Fruit fly (Drosophila melanogaster): ENCODE data around the gene Chc.

Gene Chc

DNA sequence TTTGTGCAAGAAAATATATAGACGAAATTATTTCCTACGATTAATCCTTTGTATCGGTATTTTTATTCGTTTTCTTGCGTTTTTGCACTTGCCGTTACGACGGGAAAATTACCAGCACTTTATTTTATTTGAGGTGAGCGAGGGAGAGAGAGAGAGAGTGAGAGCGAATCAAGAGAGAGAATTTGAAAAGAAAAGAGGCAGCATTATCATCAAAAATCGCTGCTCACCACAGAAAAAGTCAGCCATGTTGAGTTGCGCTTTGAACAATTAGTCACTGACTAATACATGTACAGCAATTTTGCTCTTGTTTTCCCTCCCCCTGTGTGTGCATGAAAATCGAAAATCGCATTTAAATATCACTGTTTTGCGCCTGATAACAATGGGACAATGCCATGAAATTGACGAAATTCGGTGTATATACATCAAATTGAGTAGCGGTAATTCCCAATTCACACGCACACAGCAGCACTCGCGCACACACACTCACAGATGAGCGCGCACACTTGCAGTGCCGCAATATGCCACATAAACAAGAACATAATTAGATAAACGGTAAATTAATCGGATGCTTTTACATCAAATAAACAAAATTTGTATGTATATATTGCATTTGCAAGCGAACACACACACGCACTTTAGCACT lies 575 bp downstream of the Chc start:
- no peak for TF ChIP-seq CG34367 (tag; optimal IDR thresholded peaks at IDR 0.05)
- TF ChIP-seq CG32121 (GFP tag; IDR thresholded peaks at IDR 0.05), result no peak
- TF ChIP-seq CG9948 (tag; optimal IDR thresholded peaks at IDR 0.05), result no peak
- TF ChIP-seq Ets98B (GFP tag; IDR thresholded peaks at IDR 0.05), result peak; percentile 48; the same call in 1 of the 2 replicates
- TF ChIP-seq CG4496 (GFP tag; IDR thresholded peaks at IDR 0.05), result 0 out of 3 replicates have a peak, but pooled peaks have one; percentile 13
- peak; percentile 58; the same call in 1 of the 2 replicates for TF ChIP-seq CG12605 (GFP tag; IDR thresholded peaks at IDR 0.05)
- TF ChIP-seq gl (tag; optimal IDR thresholded peaks at IDR 0.05), result peak; percentile 1

DNA sequence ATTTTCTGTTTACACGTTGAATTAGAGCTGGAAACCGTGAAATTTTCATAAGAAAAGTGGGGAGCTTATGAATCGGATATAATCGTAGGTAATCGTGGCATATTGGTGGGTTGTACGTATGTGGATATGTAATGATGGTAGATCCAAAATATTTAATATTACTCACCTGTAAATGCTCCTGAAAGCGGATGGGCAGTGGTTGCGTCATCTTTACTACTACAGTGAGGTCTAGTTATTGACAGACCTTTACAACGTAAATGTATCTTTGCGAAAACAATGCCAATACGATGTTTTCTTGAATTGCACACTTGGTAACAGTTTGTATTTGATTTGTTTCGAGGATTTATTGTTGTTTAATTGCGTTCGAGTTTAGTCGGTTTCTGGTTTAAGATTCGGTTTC lies 1.3 kb downstream of the Chc start:
- TF ChIP-seq D1 (tag; optimal IDR thresholded peaks at IDR 0.05) (no peak), EcR (GFP tag; optimal IDR thresholded peaks at IDR 0.05) (no peak), CG8301 (tag; optimal IDR thresholded peaks at IDR 0.05) (no peak), CG32121 (GFP tag; IDR thresholded peaks at IDR 0.05) (no peak), CG15710 (tag; optimal IDR thresholded peaks at IDR 0.05) (no peak), CG9948 (tag; optimal IDR thresholded peaks at IDR 0.05) (no peak), CG10348 (GFP tag; IDR thresholded peaks at IDR 0.05) (no peak), CG12605 (GFP tag; IDR thresholded peaks at IDR 0.05) (no peak), Pif1A (GFP tag; optimal IDR thresholded peaks at IDR 0.05) (no peak), CG4496 (GFP tag; IDR thresholded peaks at IDR 0.05) (no peak), CG8159 (tag; optimal IDR thresholded peaks at IDR 0.05) (no peak), CG13204 (GFP tag; optimal IDR thresholded peaks at IDR 0.05) (no peak), CG14655 (GFP tag; optimal IDR thresholded peaks at IDR 0.05) (no peak), Snoo (tag; optimal IDR thresholded peaks at IDR 0.05) (no peak), CG34367 (tag; optimal IDR thresholded peaks at IDR 0.05) (no peak), gl (tag; optimal IDR thresholded peaks at IDR 0.05) (no peak), Ets98B (GFP tag; IDR thresholded peaks at IDR 0.05) (no peak), fd96Ca (GFP tag; IDR thresholded peaks at IDR 0.05) (no peak)

DNA sequence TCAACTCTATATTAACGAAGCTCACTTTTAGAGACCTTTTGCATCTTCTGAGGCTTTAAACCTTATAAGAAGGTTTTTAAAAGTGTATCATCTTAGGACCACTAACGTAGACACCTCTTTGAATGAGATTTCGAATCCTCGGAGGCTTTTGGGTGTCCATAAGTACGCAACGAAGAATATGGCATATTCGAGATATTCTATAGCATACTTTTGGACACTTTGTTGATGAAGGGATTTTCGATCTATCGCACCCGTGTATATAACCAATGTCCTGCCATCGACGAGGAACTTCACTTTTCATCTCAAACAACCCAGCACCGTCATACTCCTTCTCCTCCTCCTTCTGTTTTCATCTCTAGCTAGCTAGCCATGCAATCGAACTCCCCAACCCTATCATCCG lies 12.9 kb downstream of the Chc start:
- TF ChIP-seq CG14655 (GFP tag; optimal IDR thresholded peaks at IDR 0.05), result no peak
- no peak for TF ChIP-seq CG8159 (tag; optimal IDR thresholded peaks at IDR 0.05)
- TF ChIP-seq CG4496 (GFP tag; IDR thresholded peaks at IDR 0.05), result no peak
- TF ChIP-seq Ets98B (GFP tag; IDR thresholded peaks at IDR 0.05), result no peak
- TF ChIP-seq EcR (GFP tag; optimal IDR thresholded peaks at IDR 0.05), result no peak
- no peak for TF ChIP-seq CG15710 (tag; optimal IDR thresholded peaks at IDR 0.05)
- no peak for TF ChIP-seq Pif1B (GFP tag; optimal IDR thresholded peaks at IDR 0.05)
- no peak for TF ChIP-seq Pif1A (GFP tag; optimal IDR thresholded peaks at IDR 0.05)
- TF ChIP-seq CG12605 (GFP tag; IDR thresholded peaks at IDR 0.05), result no peak
- no peak for TF ChIP-seq CG9948 (tag; optimal IDR thresholded peaks at IDR 0.05)

DNA sequence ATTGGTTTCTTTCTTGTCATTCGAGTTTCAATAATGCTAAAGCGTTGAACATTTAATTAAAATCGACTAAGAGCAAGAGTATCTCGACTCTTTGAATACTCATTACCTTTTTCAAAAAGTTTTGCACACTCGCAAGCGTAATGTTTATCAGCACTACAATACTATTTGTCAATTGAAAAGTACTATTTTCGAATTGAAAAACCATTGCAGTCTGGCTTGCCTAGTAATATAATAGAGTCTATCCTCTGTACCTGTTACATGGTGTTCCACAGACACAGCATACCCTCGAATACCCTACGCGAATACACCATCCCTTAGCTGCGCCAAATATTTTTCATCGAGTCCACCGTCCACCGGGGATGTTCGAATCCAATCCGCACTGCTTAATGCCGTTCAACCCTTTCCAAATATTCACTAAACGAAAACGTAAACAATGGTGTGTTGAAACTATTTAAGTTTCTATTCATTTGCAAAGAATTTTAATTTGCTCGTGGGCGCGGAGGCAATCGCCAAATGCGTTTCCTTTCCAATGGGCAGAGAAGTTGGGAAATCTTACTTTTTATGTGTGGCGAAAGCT lies 16.6 kb downstream of the Chc start:
- TF ChIP-seq CG15710 (tag; optimal IDR thresholded peaks at IDR 0.05), result no peak
- no peak for TF ChIP-seq Pif1A (GFP tag; optimal IDR thresholded peaks at IDR 0.05)
- TF ChIP-seq CG9948 (tag; optimal IDR thresholded peaks at IDR 0.05), result no peak
- TF ChIP-seq Snoo (tag; optimal IDR thresholded peaks at IDR 0.05), result no peak
- TF ChIP-seq rn (GFP tag; IDR thresholded peaks at IDR 0.05), result no peak
- no peak for TF ChIP-seq CG12605 (GFP tag; IDR thresholded peaks at IDR 0.05)
- TF ChIP-seq CG34367 (tag; optimal IDR thresholded peaks at IDR 0.05), result no peak
- no peak for TF ChIP-seq Ets98B (GFP tag; IDR thresholded peaks at IDR 0.05)
- TF ChIP-seq CG17806 (tag; optimal IDR thresholded peaks at IDR 0.05), result no peak
- TF ChIP-seq D1 (tag; optimal IDR thresholded peaks at IDR 0.05), result no peak
- TF ChIP-seq CG4496 (GFP tag; IDR thresholded peaks at IDR 0.05), result no peak
- TF ChIP-seq CG8301 (tag; optimal IDR thresholded peaks at IDR 0.05), result no peak
- no peak for TF ChIP-seq CG8159 (tag; optimal IDR thresholded peaks at IDR 0.05)
- no peak for TF ChIP-seq Pif1B (GFP tag; optimal IDR thresholded peaks at IDR 0.05)
- no peak for TF ChIP-seq CG13204 (GFP tag; optimal IDR thresholded peaks at IDR 0.05)
- no peak for TF ChIP-seq fd96Ca (GFP tag; IDR thresholded peaks at IDR 0.05)
- no peak for TF ChIP-seq CG14655 (GFP tag; optimal IDR thresholded peaks at IDR 0.05)
- no peak for TF ChIP-seq gl (tag; optimal IDR thresholded peaks at IDR 0.05)
- TF ChIP-seq EcR (GFP tag; optimal IDR thresholded peaks at IDR 0.05), result no peak

DNA sequence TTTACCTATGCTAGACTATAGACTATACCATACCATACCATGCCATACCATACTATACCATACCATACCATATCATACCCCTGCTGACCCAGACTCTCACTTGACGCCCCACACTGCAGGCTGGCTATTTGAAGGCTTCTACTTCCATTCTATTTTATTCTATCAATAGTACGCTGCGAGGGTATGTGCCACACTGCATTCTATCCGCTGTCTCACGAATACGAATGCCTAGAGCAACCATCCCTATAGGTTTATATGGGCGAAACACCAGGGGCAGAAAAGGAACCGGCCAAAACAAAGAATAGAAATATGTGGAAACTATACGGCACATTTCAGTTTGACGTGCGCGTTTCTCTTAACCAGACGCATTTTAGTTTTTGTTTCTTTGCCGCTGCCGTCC lies 17.5 kb downstream of the Chc start:
- TF ChIP-seq CG10348 (GFP tag; IDR thresholded peaks at IDR 0.05) (no peak), CG4496 (GFP tag; IDR thresholded peaks at IDR 0.05) (no peak), CG13204 (GFP tag; optimal IDR thresholded peaks at IDR 0.05) (no peak), CG34367 (tag; optimal IDR thresholded peaks at IDR 0.05) (no peak), CG32121 (GFP tag; IDR thresholded peaks at IDR 0.05) (no peak), CG17806 (tag; optimal IDR thresholded peaks at IDR 0.05) (no peak), Ets98B (GFP tag; IDR thresholded peaks at IDR 0.05) (no peak; the same call in 1 of the 2 replicates), EcR (GFP tag; optimal IDR thresholded peaks at IDR 0.05) (no peak), CG9948 (tag; optimal IDR thresholded peaks at IDR 0.05) (no peak), CG12605 (GFP tag; IDR thresholded peaks at IDR 0.05) (no peak), D1 (tag; optimal IDR thresholded peaks at IDR 0.05) (no peak), rn (GFP tag; IDR thresholded peaks at IDR 0.05) (no peak), Pif1A (GFP tag; optimal IDR thresholded peaks at IDR 0.05) (no peak), Pif1B (GFP tag; optimal IDR thresholded peaks at IDR 0.05) (no peak), CG14655 (GFP tag; optimal IDR thresholded peaks at IDR 0.05) (no peak), Snoo (tag; optimal IDR thresholded peaks at IDR 0.05) (no peak), CG8301 (tag; optimal IDR thresholded peaks at IDR 0.05) (no peak), CG15710 (tag; optimal IDR thresholded peaks at IDR 0.05) (no peak), fd96Ca (GFP tag; IDR thresholded peaks at IDR 0.05) (no peak), CG8159 (tag; optimal IDR thresholded peaks at IDR 0.05) (no peak)

DNA sequence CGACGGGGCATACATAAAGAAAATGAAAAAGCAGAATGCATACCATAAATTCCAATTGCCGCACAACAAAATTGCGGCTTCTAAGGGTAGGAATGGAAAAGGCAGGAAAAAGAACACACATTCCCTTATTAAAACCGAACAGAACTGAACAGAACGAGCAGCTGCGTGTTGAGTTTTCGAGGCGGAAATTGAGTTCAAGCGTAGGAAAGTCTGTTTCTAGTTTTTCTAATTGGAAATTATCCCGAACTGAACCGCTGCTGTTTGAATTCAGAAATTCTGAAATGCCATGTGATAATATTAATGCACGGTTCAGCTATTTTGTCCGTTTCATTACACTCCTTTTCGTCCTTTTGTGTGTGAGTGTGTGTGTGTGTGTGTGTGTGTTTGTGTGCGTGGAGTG lies 18.4 kb downstream of the Chc start:
- no peak for TF ChIP-seq EcR (GFP tag; optimal IDR thresholded peaks at IDR 0.05)
- TF ChIP-seq Pif1B (GFP tag; optimal IDR thresholded peaks at IDR 0.05), result no peak
- TF ChIP-seq CG12605 (GFP tag; IDR thresholded peaks at IDR 0.05), result no peak
- no peak for TF ChIP-seq gl (tag; optimal IDR thresholded peaks at IDR 0.05)
- TF ChIP-seq CG17806 (tag; optimal IDR thresholded peaks at IDR 0.05), result no peak
- no peak for TF ChIP-seq fd96Ca (GFP tag; IDR thresholded peaks at IDR 0.05)
- no peak for TF ChIP-seq rn (GFP tag; IDR thresholded peaks at IDR 0.05)
- no peak for TF ChIP-seq D1 (tag; optimal IDR thresholded peaks at IDR 0.05)
- TF ChIP-seq CG8301 (tag; optimal IDR thresholded peaks at IDR 0.05), result no peak
- TF ChIP-seq CG32121 (GFP tag; IDR thresholded peaks at IDR 0.05), result no peak
